Worm (Caenorhabditis elegans) whole organism, late embryonic: ENCODE data around the gene dpy-22.

ENCODE experiments used
- C08G9.2 ChIP-seq: sonication (generic microtip); optimal IDR thresholded peaks from 2 replicates; lab custom pipeline; 2016; ENCODE audit warnings: mild to moderate bottlenecking, missing genetic modification characterization, moderate library complexity, missing compliant biosample characterization
- C38D4.7 ChIP-seq: fragments of 200-800 bp; sonication (Bioruptor generic); optimal IDR thresholded peaks from 2 replicates; lab custom pipeline; 2018; ENCODE audit warnings: mild to moderate bottlenecking, missing genetic modification characterization, moderate library complexity, missing compliant biosample characterization
- F13H6.1 ChIP-seq: sonication (generic microtip); optimal IDR thresholded peaks from 2 replicates; lab custom pipeline; 2016; ENCODE audit warnings: missing genetic modification characterization, missing compliant biosample characterization
- Y22D7AL.16 ChIP-seq: sonication (generic microtip); optimal IDR thresholded peaks from 2 replicates; lab custom pipeline; 2016; ENCODE audit warnings: missing genetic modification characterization, missing compliant biosample characterization
- ahr-1 ChIP-seq: sonication (generic microtip); optimal IDR thresholded peaks from 2 replicates; lab custom pipeline; 2016; ENCODE audit warnings: missing genetic modification characterization, missing compliant biosample characterization
- ama-1 ChIP-seq: fragments of 150-350 bp; optimal IDR thresholded peaks from 2 replicates; lab custom pipeline; 2014
- ceh-30 ChIP-seq: fragments of 150-350 bp; optimal IDR thresholded peaks from 2 replicates; lab custom pipeline; 2014; ENCODE audit warnings: missing biosample characterization, missing genetic modification characterization
- ceh-31 ChIP-seq: sonication (generic microtip); optimal IDR thresholded peaks from 2 replicates; lab custom pipeline; 2016; ENCODE audit warnings: missing genetic modification characterization, missing compliant biosample characterization
- elt-2 ChIP-seq: sonication (generic microtip); optimal IDR thresholded peaks from 2 replicates; lab custom pipeline; 2016; ENCODE audit warnings: missing genetic modification reagents, missing genetic modification characterization, missing compliant biosample characterization
- eyg-1 ChIP-seq: sonication (generic microtip); optimal IDR thresholded peaks from 2 replicates; lab custom pipeline; 2016; ENCODE audit warnings: missing genotype, missing genetic modification characterization, missing compliant biosample characterization
- fax-1 ChIP-seq: sonication (generic microtip); optimal IDR thresholded peaks from 2 replicates; lab custom pipeline; 2016; ENCODE audit warnings: missing genotype, missing genetic modification characterization, missing compliant biosample characterization
- fkh-10 ChIP-seq: fragments of 150-350 bp; optimal IDR thresholded peaks from 2 replicates; lab custom pipeline; 2014; ENCODE audit warnings: missing biosample characterization, missing genetic modification reagents, missing genetic modification characterization
- fkh-6 ChIP-seq: sonication (generic microtip); optimal IDR thresholded peaks from 2 replicates; lab custom pipeline; 2016; ENCODE audit warnings: missing genetic modification characterization, missing compliant biosample characterization
- gmeb-2 ChIP-seq: sonication (generic microtip); optimal IDR thresholded peaks from 2 replicates; lab custom pipeline; 2016; ENCODE audit warnings: missing genetic modification characterization, inconsistent platforms, missing compliant biosample characterization
- hlh-15 ChIP-seq: sonication (generic microtip); optimal IDR thresholded peaks from 2 replicates; lab custom pipeline; 2016; ENCODE audit warnings: missing genetic modification characterization, missing compliant biosample characterization
- hlh-30 ChIP-seq: sonication (generic microtip); optimal IDR thresholded peaks from 2 replicates; lab custom pipeline; 2017; ENCODE audit warnings: antibody characterized with exemption, missing genetic modification characterization, missing compliant biosample characterization; ENCODE audit not compliant: insufficient read depth
- madf-2 ChIP-seq: sonication (generic microtip); optimal IDR thresholded peaks from 2 replicates; lab custom pipeline; 2017; ENCODE audit warnings: missing genetic modification characterization, missing compliant biosample characterization
- mec-3 ChIP-seq: sonication (generic microtip); optimal IDR thresholded peaks from 2 replicates; lab custom pipeline; 2016; ENCODE audit warnings: borderline replicate concordance, missing genetic modification characterization, missing compliant biosample characterization
- nfya-1 ChIP-seq: sonication (generic microtip); optimal IDR thresholded peaks from 2 replicates; lab custom pipeline; 2017; ENCODE audit warnings: missing genetic modification characterization, mild to moderate bottlenecking, missing compliant biosample characterization, antibody characterized with exemption, moderate library complexity
- nhr-11 ChIP-seq: fragments of 150-350 bp; optimal IDR thresholded peaks from 2 replicates; lab custom pipeline; 2014; ENCODE audit warnings: missing biosample characterization, missing genetic modification characterization
- nhr-232 ChIP-seq: sonication (generic microtip); optimal IDR thresholded peaks from 2 replicates; lab custom pipeline; 2016; ENCODE audit warnings: missing genetic modification characterization, missing compliant biosample characterization
- npax-4 ChIP-seq: sonication (generic microtip); optimal IDR thresholded peaks from 2 replicates; lab custom pipeline; 2016; ENCODE audit warnings: missing genetic modification characterization, missing compliant biosample characterization
- odd-2 ChIP-seq: sonication (generic microtip); optimal IDR thresholded peaks from 2 replicates; lab custom pipeline; 2017; ENCODE audit warnings: antibody characterized with exemption, mild to moderate bottlenecking, missing genetic modification characterization, missing compliant biosample characterization
- pag-3 ChIP-seq: sonication (generic microtip); optimal IDR thresholded peaks from 2 replicates; lab custom pipeline; 2016; ENCODE audit warnings: missing compliant biosample characterization, missing genetic modification characterization, borderline replicate concordance
- pha-2 ChIP-seq: sonication (generic microtip); optimal IDR thresholded peaks from 2 replicates; lab custom pipeline; 2017; ENCODE audit warnings: mild to moderate bottlenecking, missing genetic modification characterization, missing compliant biosample characterization
- zip-5 ChIP-seq: sonication (generic microtip); optimal IDR thresholded peaks from 2 replicates; lab custom pipeline; 2016; ENCODE audit warnings: missing genetic modification characterization, missing compliant biosample characterization
- ztf-16 ChIP-seq: sonication (generic microtip); optimal IDR thresholded peaks from 2 replicates; lab custom pipeline; 2017; ENCODE audit warnings: missing genetic modification characterization, missing compliant biosample characterization

dpy-22 gene

ce11 chrX:9862916-9863624 is 41.0 kb upstream of the dpy-22 start, which contains the start of the genes gst-36 and R07B1.5:
Gene gst-36 (minus strand): TSS chrX:9862960.
Gene R07B1.5 (plus strand): TSS chrX:9863580.
- no peak for TF ChIP-seq eyg-1 (tag; lab: Kevin White, UChicago)
- peak; percentile 56 for TF ChIP-seq elt-2 (tag; lab: Kevin White, UChicago)
- TF ChIP-seq pag-3 (tag; lab: Kevin White, UChicago): no peak
- TF ChIP-seq gmeb-2 (tag; lab: Kevin White, UChicago): no peak
- TF ChIP-seq ztf-16 (tag; lab: Kevin White, UChicago): no peak
- TF ChIP-seq nfya-1: no peak
- TF ChIP-seq fkh-6 (tag; lab: Kevin White, UChicago): no peak
- TF ChIP-seq, all 69 proteins: peak for 1

- TF ChIP-seq nhr-11 (tag; lab: Kevin White, UChicago): no peak
- TF ChIP-seq madf-2 (tag; lab: Kevin White, UChicago): no peak
- no peak for TF ChIP-seq F13H6.1 (tag; lab: Kevin White, UChicago)
- no peak for TF ChIP-seq odd-2 (tag; lab: Kevin White, UChicago)
- TF ChIP-seq ceh-30 (tag; lab: Kevin White, UChicago): no peak
- TF ChIP-seq mec-3 (tag; lab: Kevin White, UChicago): no peak
- TF ChIP-seq ceh-31 (tag; lab: Kevin White, UChicago): no peak
- no peak for TF ChIP-seq C38D4.7 (GFP tag; lab: Kevin White, UChicago)
- no peak for TF ChIP-seq pag-3 (tag; lab: Kevin White, UChicago)
- TF ChIP-seq C08G9.2 (tag; lab: Kevin White, UChicago): no peak
- no peak for TF ChIP-seq nhr-232 (tag; lab: Kevin White, UChicago)
- TF ChIP-seq fkh-10 (GFP tag; lab: Kevin White, UChicago): no peak
- no peak for TF ChIP-seq Y22D7AL.16 (tag; lab: Kevin White, UChicago)
Measured at ce11 chrX:9858069-9858468, 36.0 kb upstream of the dpy-22 start, which contains the start of gene scav-5. Gene scav-5 (plus strand): TSS chrX:9858365.

ce11 chrX:9856618-9857017 is 34.5 kb upstream of the dpy-22 start, which contains the start of gene R07B1.11:
Gene R07B1.11 (plus strand): TSS chrX:9856918.
- TF ChIP-seq hlh-15 (tag; lab: Kevin White, UChicago) (no peak), ceh-31 (tag; lab: Kevin White, UChicago) (no peak)

- no peak for TF ChIP-seq ceh-31 (tag; lab: Kevin White, UChicago)
- TF ChIP-seq fax-1 (tag; lab: Kevin White, UChicago): no peak
- no peak for TF ChIP-seq hlh-30 (tag; lab: Kevin White, UChicago)
- TF ChIP-seq ama-1 (lab: Kevin White, UChicago): no peak
- TF ChIP-seq elt-2 (tag; lab: Kevin White, UChicago): no peak
- no peak for TF ChIP-seq mec-3 (tag; lab: Kevin White, UChicago)
Measured at ce11 chrX:9851745-9852330, 29.8 kb upstream of the dpy-22 start, which contains the start of gene lec-7. Gene lec-7 (plus strand): TSS chrX:9852041.

- no peak for TF ChIP-seq elt-2 (tag; lab: Kevin White, UChicago)
- TF ChIP-seq zip-5 (tag; lab: Kevin White, UChicago): no peak
- TF ChIP-seq nhr-11 (tag; lab: Kevin White, UChicago): no peak
- TF ChIP-seq eyg-1 (tag; lab: Kevin White, UChicago): no peak
- TF ChIP-seq pag-3 (tag; lab: Kevin White, UChicago): no peak
- no peak for TF ChIP-seq fkh-10 (GFP tag; lab: Kevin White, UChicago)
- no peak for TF ChIP-seq ahr-1 (tag; lab: Kevin White, UChicago)
- TF ChIP-seq pha-2 (tag; lab: Kevin White, UChicago): no peak
- no peak for TF ChIP-seq npax-4 (tag; lab: Kevin White, UChicago)
- no peak for TF ChIP-seq Y22D7AL.16 (tag; lab: Kevin White, UChicago)
- TF ChIP-seq, all 69 proteins: peak for 0
Measured at ce11 chrX:9850258-9850657, 28.2 kb upstream of the dpy-22 start, which contains the start of gene lec-8. Gene lec-8 (plus strand): TSS chrX:9850571.
